Fruit fly (Drosophila melanogaster) whole organism, prepupa: Measurements from ENCODE around the gene CG14374.
A peak's percentile ranks its signal among the peaks of the same experiment; 100 is the strongest.

ENCODE experiments used
- Blimp-1 ChIP-seq: fragments of 200-800 bp; sonication (Bioruptor generic); optimal IDR thresholded peaks from 3 replicates; lab custom pipeline; 2017; ENCODE audit warnings: missing biosample characterization, missing genetic modification characterization, mild to moderate bottlenecking, moderate library complexity, missing genetic modification reagents
- CG10631 ChIP-seq: fragments of 200-800 bp; sonication (Bioruptor generic); optimal IDR thresholded peaks from 2 replicates; lab custom pipeline; 2016; ENCODE audit warnings: missing biosample characterization, missing genetic modification characterization
- CG11294 ChIP-seq: fragments of 200-800 bp; sonication (Bioruptor generic); IDR thresholded peaks from 2 replicates; pipeline ENCODE4 v1.3.6; 2022; ENCODE audit warnings: missing biosample characterization, missing genetic modification characterization
- CG15336 ChIP-seq: fragments of 200-800 bp; sonication (Bioruptor generic); IDR thresholded peaks from 2 replicates; pipeline ENCODE4 v1.3.6; 2022; ENCODE audit warnings: missing biosample characterization, missing genetic modification characterization
- CG16779 ChIP-seq: fragments of 200-800 bp; sonication (Bioruptor generic); optimal IDR thresholded peaks from 3 replicates; lab custom pipeline; 2017; ENCODE audit warnings: missing biosample characterization, mild to moderate bottlenecking, missing genetic modification characterization
- CG31627 ChIP-seq: fragments of 200-800 bp; sonication (Bioruptor generic); optimal IDR thresholded peaks from 3 replicates; lab custom pipeline; 2016; ENCODE audit warnings: missing biosample characterization, missing genetic modification characterization
- CG32006 ChIP-seq: fragments of 200-800 bp; sonication (Bioruptor generic); optimal IDR thresholded peaks from 3 replicates; lab custom pipeline; 2017; ENCODE audit warnings: missing biosample characterization, mild to moderate bottlenecking, missing genetic modification characterization
- CG34406 ChIP-seq: fragments of 200-800 bp; sonication (Bioruptor generic); optimal IDR thresholded peaks from 3 replicates; lab custom pipeline; 2016; ENCODE audit warnings: missing biosample characterization, missing genetic modification characterization
- CG4318 ChIP-seq: fragments of 200-800 bp; sonication (Bioruptor generic); optimal IDR thresholded peaks from 3 replicates; lab custom pipeline; 2017; ENCODE audit warnings: missing biosample characterization, mild to moderate bottlenecking, missing genetic modification characterization
- CG6276 ChIP-seq: fragments of 200-800 bp; sonication (Bioruptor generic); optimal IDR thresholded peaks from 2 replicates; lab custom pipeline; 2017; ENCODE audit warnings: missing biosample characterization, mild to moderate bottlenecking, missing genetic modification characterization
- CG6808 ChIP-seq: fragments of 200-800 bp; sonication (Bioruptor generic); optimal IDR thresholded peaks from 3 replicates; lab custom pipeline; 2017; ENCODE audit warnings: missing biosample characterization, missing genetic modification characterization, mild to moderate bottlenecking, moderate library complexity, missing genetic modification reagents
- CG7368 ChIP-seq: fragments of 200-800 bp; sonication (Bioruptor generic); optimal IDR thresholded peaks from 3 replicates; lab custom pipeline; 2016; ENCODE audit warnings: missing biosample characterization, missing genetic modification characterization
- CG8119 ChIP-seq: fragments of 200-800 bp; sonication (Bioruptor generic); IDR thresholded peaks from 3 replicates; pipeline ENCODE4 v1.3.6; 2022; ENCODE audit warnings: missing biosample characterization, missing genetic modification characterization
- CG8319 ChIP-seq: fragments of 200-800 bp; sonication (Bioruptor generic); optimal IDR thresholded peaks from 3 replicates; lab custom pipeline; 2016; ENCODE audit warnings: missing biosample characterization, missing genetic modification characterization
- Eip78C ChIP-seq: fragments of 200-800 bp; sonication (Bioruptor generic); peaks from one replicate; lab custom pipeline; 2016; ENCODE audit warnings: missing biosample characterization, missing genetic modification characterization
- Eip93F ChIP-seq: fragments of 200-800 bp; sonication (Bioruptor generic); optimal IDR thresholded peaks from 2 replicates; lab custom pipeline; 2016; ENCODE audit warnings: missing biosample characterization, mild to moderate bottlenecking, missing genetic modification characterization
- Ets21C ChIP-seq: fragments of 200-800 bp; sonication (Bioruptor generic); optimal IDR thresholded peaks from 3 replicates; lab custom pipeline; 2016; ENCODE audit warnings: missing biosample characterization, missing genetic modification characterization
- Ets96B ChIP-seq: fragments of 200-800 bp; optimal IDR thresholded peaks from 2 replicates; lab custom pipeline; 2019; ENCODE audit warnings: missing biosample characterization, mild to moderate bottlenecking, missing genetic modification characterization, moderate library complexity
- Gug ChIP-seq: fragments of 200-800 bp; sonication (Bioruptor generic); IDR thresholded peaks from 2 replicates; pipeline ENCODE4 v1.3.6; 2022; ENCODE audit warnings: missing biosample characterization, missing genetic modification characterization
- Hr38 ChIP-seq: sonication (Bioruptor generic); optimal IDR thresholded peaks from 2 replicates; lab custom pipeline; 2016; ENCODE audit warnings: missing biosample characterization, missing genetic modification characterization
- Hr4 ChIP-seq: fragments of 200-800 bp; sonication (Bioruptor generic); optimal IDR thresholded peaks from 3 replicates; lab custom pipeline; 2016; ENCODE audit warnings: missing biosample characterization, missing genetic modification characterization
- Met ChIP-seq: fragments of 200-800 bp; sonication (Bioruptor generic); optimal IDR thresholded peaks from 3 replicates; lab custom pipeline; 2016; ENCODE audit warnings: missing biosample characterization, missing genetic modification characterization
- OdsH ChIP-seq: fragments of 200-800 bp; sonication (Bioruptor generic); optimal IDR thresholded peaks from 3 replicates; lab custom pipeline; 2016; ENCODE audit warnings: missing biosample characterization, missing genetic modification characterization
- Smox ChIP-seq: fragments of 200-800 bp; sonication (Bioruptor generic); optimal IDR thresholded peaks from 3 replicates; lab custom pipeline; 2016; ENCODE audit warnings: missing biosample characterization, missing genetic modification characterization
- Sox14 ChIP-seq: fragments of 200-800 bp; sonication (Bioruptor generic); optimal IDR thresholded peaks from 3 replicates; lab custom pipeline; 2016; ENCODE audit warnings: missing biosample characterization, missing genetic modification characterization
- cyc ChIP-seq: fragments of 200-800 bp; sonication (Bioruptor generic); optimal IDR thresholded peaks from 3 replicates; lab custom pipeline; 2016; ENCODE audit warnings: missing biosample characterization, missing genetic modification characterization
- dac ChIP-seq: fragments of 200-800 bp; sonication (Bioruptor generic); optimal IDR thresholded peaks from 2 replicates; lab custom pipeline; 2017; ENCODE audit warnings: missing biosample characterization, mild to moderate bottlenecking, missing genetic modification characterization
- eg ChIP-seq: fragments of 200-800 bp; sonication (Bioruptor generic); IDR thresholded peaks from 3 replicates; pipeline ENCODE4 v1.3.6; 2022; ENCODE audit warnings: missing biosample characterization, missing genetic modification characterization
- esn ChIP-seq: fragments of 200-800 bp; sonication (Bioruptor generic); optimal IDR thresholded peaks from 2 replicates; lab custom pipeline; 2016; ENCODE audit warnings: missing biosample characterization, mild to moderate bottlenecking, missing genetic modification characterization, moderate library complexity
- fd59A ChIP-seq: fragments of 200-800 bp; sonication (Bioruptor generic); optimal IDR thresholded peaks from 2 replicates; lab custom pipeline; 2017; ENCODE audit warnings: missing biosample characterization, mild to moderate bottlenecking, missing genetic modification characterization, missing genetic modification reagents
- fkh ChIP-seq: fragments of 200-800 bp; sonication (Bioruptor generic); optimal IDR thresholded peaks from 3 replicates; lab custom pipeline; 2017; ENCODE audit warnings: missing biosample characterization, mild to moderate bottlenecking, missing genetic modification characterization, moderate library complexity
- lz ChIP-seq: fragments of 200-800 bp; sonication (Bioruptor generic); optimal IDR thresholded peaks from 3 replicates; lab custom pipeline; 2016; ENCODE audit warnings: missing biosample characterization, missing genetic modification characterization
- salr ChIP-seq, 2 experiments: fragments of 200-800 bp; sonication (Bioruptor generic); optimal IDR thresholded peaks; 3 replicates each; lab custom pipeline; 2016 to 2018; ENCODE audit warnings: missing biosample characterization in 2 of 2, missing genetic modification characterization in 2 of 2, mild to moderate bottlenecking in 1 of 2

Gene CG14374

DNA sequence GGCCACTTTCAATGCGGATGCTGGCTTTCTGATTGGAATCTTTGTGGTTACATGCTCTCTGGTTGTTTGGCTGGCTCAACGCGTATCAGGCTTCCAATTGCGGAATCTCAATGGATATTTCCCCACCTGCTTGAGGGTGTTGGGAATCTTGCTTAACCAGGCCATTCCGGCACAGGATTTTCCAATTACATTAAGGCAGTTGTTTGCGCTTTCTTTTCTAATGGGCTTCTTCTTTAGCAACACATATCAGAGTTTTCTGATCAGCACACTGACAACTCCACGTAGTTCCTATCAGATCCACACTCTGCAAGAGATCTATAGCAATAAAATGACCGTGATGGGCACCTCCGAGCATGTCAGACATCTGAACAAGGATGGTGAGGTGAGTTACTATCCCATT is 25.2 kb upstream of the CG14374 start:
- TF ChIP-seq Sox14 (GFP tag; lab: Kevin White, UChicago) = no peak
- TF ChIP-seq lz = no peak
- TF ChIP-seq Hr4 (GFP tag; lab: Kevin White, UChicago) = no peak
- TF ChIP-seq Hr38 (GFP tag; lab: Kevin White, UChicago) = no peak
- TF ChIP-seq CG10631 (GFP tag; lab: Kevin White, UChicago) = no peak
- TF ChIP-seq fd59A (GFP tag; lab: Kevin White, UChicago) = no peak
- TF ChIP-seq CG4318 (GFP tag; lab: Kevin White, UChicago) = no peak
- TF ChIP-seq Smox (GFP tag; lab: Kevin White, UChicago) = no peak
- no peak for TF ChIP-seq Ets21C (GFP tag; lab: Kevin White, UChicago)
- TF ChIP-seq salr (GFP tag; optimal IDR thresholded peaks at IDR 0.05; lab: Kevin White, UChicago) = no peak
- no peak for TF ChIP-seq Eip93F
- TF ChIP-seq CG6808 (GFP tag; lab: Kevin White, UChicago) = no peak
- TF ChIP-seq Blimp-1 (GFP tag; lab: Kevin White, UChicago) = no peak
- no peak for TF ChIP-seq esn (GFP tag; lab: Kevin White, UChicago)
- TF ChIP-seq CG8319 (GFP tag; lab: Kevin White, UChicago) = no peak
- no peak for TF ChIP-seq CG7368

DNA sequence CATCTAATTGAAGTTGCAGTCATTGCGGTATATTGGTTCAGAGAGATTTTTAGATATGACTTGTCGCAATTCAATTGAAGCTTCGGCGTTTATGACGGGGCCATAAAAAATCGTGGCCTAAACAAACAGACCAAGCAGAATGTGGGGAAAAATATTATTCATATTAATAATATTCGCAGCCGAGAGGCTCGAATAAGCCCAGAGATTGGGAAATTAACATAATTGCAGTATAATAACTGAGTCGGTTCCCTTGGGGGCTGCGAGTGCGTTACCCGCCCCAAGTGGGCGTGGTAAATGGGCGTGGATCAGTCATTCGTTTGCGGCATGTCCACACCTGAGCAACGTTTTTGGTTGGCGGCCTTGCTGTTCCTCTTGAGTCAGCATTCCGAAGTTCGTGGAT is 23.0 kb upstream of the CG14374 start, which contains the start of gene Ir87a:
Gene Ir87a (plus strand): TSS at position 301 of the 400 bp plus-strand sequence.
- TF ChIP-seq CG8319 (GFP tag; lab: Kevin White, UChicago) (no peak), CG31627 (GFP tag; lab: Kevin White, UChicago) (no peak), eg (GFP tag; lab: Robert Waterston, UW) (no peak), CG6808 (GFP tag; lab: Kevin White, UChicago) (no peak), CG34406 (no peak), salr (GFP tag; optimal IDR thresholded peaks at IDR 0.05; lab: Kevin White, UChicago) (no peak), fkh (no peak)
- TF ChIP-seq, all 60 proteins: peak for 0

DNA sequence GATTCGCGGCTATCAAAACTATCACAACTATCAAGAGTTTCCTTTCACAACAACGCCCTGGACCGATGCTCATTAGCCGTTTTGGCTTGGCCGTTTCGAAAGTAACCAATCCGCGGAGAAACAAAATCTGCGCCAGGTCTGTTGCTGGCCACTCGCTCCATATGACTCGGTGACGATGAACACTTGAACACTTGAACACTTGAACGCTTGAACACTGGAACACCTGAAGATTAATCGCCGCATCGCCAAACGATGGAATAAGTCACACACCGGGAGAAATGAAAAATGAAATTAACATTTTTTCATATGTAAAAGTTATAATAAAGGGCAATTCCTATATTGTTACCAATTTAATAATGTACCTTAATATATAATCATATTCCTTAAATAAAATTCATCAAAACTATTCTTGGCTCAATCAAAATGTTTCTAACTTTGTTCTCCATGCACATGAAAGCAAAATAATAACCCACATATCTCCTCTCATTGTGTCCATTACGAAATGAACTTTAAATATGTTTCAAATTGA is 20.2 kb upstream of the CG14374 start:
- TF ChIP-seq CG15336 (GFP tag; lab: Robert Waterston, UW) (peak; percentile 57), CG8119 (peak; percentile 52; the same call in 2 of the 3 replicates), CG34406 (no peak), CG31627 (GFP tag; lab: Kevin White, UChicago) (no peak), Eip78C (peak; percentile 34), CG32006 (GFP tag; lab: Kevin White, UChicago) (peak; percentile 59), CG6276 (GFP tag; lab: Kevin White, UChicago) (peak; percentile 10)

DNA sequence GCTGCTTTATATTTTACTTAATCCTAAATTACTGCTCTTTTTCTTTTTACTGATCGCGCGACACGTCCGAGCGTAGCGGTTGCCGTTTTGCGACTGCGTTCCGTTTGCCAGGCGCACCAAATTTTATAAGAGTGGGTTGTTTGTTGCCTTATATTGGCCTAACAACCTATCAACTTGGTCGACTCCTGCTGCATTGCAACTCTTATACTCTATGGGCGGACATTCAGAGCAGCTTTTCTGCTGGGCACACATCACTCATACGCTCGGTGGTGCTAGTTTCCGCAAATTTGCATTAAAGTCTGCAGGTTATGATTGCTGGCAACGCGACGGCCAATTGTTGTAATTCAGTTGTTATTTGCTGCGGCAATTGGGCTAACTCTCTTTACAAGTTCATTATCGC is 18.2 kb upstream of the CG14374 start, which contains the start of gene yellow-e:
Gene yellow-e (minus strand): TSS at position 101 of the 400 bp plus-strand sequence.
- no peak for TF ChIP-seq Ets96B (tag; lab: Kevin White, UChicago)
- no peak for TF ChIP-seq Gug (GFP tag; lab: Robert Waterston, UW)
- TF ChIP-seq CG8119 = 0 out of 3 replicates have a peak, but pooled peaks have one; percentile 19
- no peak for TF ChIP-seq cyc (GFP tag; lab: Kevin White, UChicago)
- no peak; the same call in 1 of the 2 replicates for TF ChIP-seq CG15336 (GFP tag; lab: Robert Waterston, UW)
- TF ChIP-seq Hr38 (GFP tag; lab: Kevin White, UChicago) = no peak
- no peak for TF ChIP-seq CG11294 (GFP tag; lab: Robert Waterston, UW)
- no peak for TF ChIP-seq salr (GFP tag; optimal IDR thresholded peaks at IDR 0.05; lab: Kevin White, UChicago)
- no peak for TF ChIP-seq dac
- TF ChIP-seq fkh = no peak
- TF ChIP-seq eg (GFP tag; lab: Robert Waterston, UW) = 0 out of 3 replicates have a peak, but pooled peaks have one; percentile 9
- TF ChIP-seq Eip93F = no peak
- no peak for TF ChIP-seq Met (GFP tag; lab: Kevin White, UChicago)
- no peak for TF ChIP-seq OdsH
- no peak for TF ChIP-seq CG16779 (tag; lab: Kevin White, UChicago)
